Worm (Caenorhabditis elegans) whole organism, early embryonic: ENCODE measurements around the gene C50B8.6.

Experiments used
- B0310.2 ChIP-seq: sonication (generic microtip); optimal IDR thresholded peaks from 2 replicates; lab custom pipeline; 2016; ENCODE audit warnings: mild to moderate bottlenecking, missing genetic modification characterization, missing compliant biosample characterization
- F13C5.2 ChIP-seq: sonication (generic microtip); optimal IDR thresholded peaks from 2 replicates; lab custom pipeline; 2017; ENCODE audit warnings: mild to moderate bottlenecking, missing genetic modification characterization, inconsistent platforms, missing compliant biosample characterization
- aly-1 ChIP-seq: sonication (generic microtip); optimal IDR thresholded peaks from 2 replicates; lab custom pipeline; 2016; ENCODE audit warnings: missing genetic modification characterization, missing compliant biosample characterization
- ama-1 ChIP-seq: fragments of 150-350 bp; optimal IDR thresholded peaks from 2 replicates; lab custom pipeline; 2014
- ceh-13 ChIP-seq: fragments of 200-800 bp; sonication (Bioruptor generic); optimal IDR thresholded peaks from 2 replicates; lab custom pipeline; 2018; ENCODE audit warnings: mild to moderate bottlenecking, missing genetic modification characterization, missing compliant biosample characterization
- ceh-36 ChIP-seq: sonication (generic microtip); optimal IDR thresholded peaks from 2 replicates; lab custom pipeline; 2016; ENCODE audit warnings: missing genetic modification characterization, inconsistent platforms, missing compliant biosample characterization
- ets-7 ChIP-seq: sonication (generic microtip); optimal IDR thresholded peaks from 2 replicates; lab custom pipeline; 2016; ENCODE audit warnings: missing genotype, missing genetic modification characterization, missing compliant biosample characterization
- flt-1 ChIP-seq: fragments of 200-800 bp; sonication (Bioruptor generic); IDR thresholded peaks from 2 replicates; pipeline ENCODE4 v1.3.6; 2022; ENCODE audit warnings: missing genetic modification characterization, missing compliant biosample characterization
- hmbx-1 ChIP-seq: sonication (generic microtip); optimal IDR thresholded peaks from 2 replicates; lab custom pipeline; 2016; ENCODE audit warnings: mild to moderate bottlenecking, missing genetic modification characterization, missing compliant biosample characterization
- hmg-4 ChIP-seq: fragments of 200-800 bp; sonication (Bioruptor generic); optimal IDR thresholded peaks from 2 replicates; lab custom pipeline; 2018; ENCODE audit warnings: mild to moderate bottlenecking, missing genetic modification characterization, missing compliant biosample characterization
- hnd-1 ChIP-seq: sonication (generic microtip); optimal IDR thresholded peaks from 2 replicates; lab custom pipeline; 2016; ENCODE audit warnings: missing genetic modification characterization, missing compliant biosample characterization
- pes-1 ChIP-seq: fragments of 200-800 bp; sonication (Bioruptor generic); IDR thresholded peaks from 2 replicates; pipeline ENCODE4 v1.3.6; 2022; ENCODE audit warnings: missing genetic modification reagents, missing genetic modification characterization, missing compliant biosample characterization
- scrt-1 ChIP-seq: fragments of 200-800 bp; sonication (Bioruptor generic); IDR thresholded peaks from 2 replicates; pipeline ENCODE4 v1.3.6; 2022; ENCODE audit warnings: missing genetic modification characterization, missing compliant biosample characterization
- sea-1 ChIP-seq: fragments of 200-800 bp; sonication (Bioruptor generic); conservative IDR thresholded peaks from 2 replicates; pipeline ENCODE4 v1.3.6; 2022; ENCODE audit warnings: missing genetic modification characterization, missing compliant biosample characterization
- tbx-11 ChIP-seq: fragments of 200-800 bp; sonication (Bioruptor generic); IDR thresholded peaks from 2 replicates; pipeline ENCODE4 v1.3.6; 2022; ENCODE audit warnings: missing genetic modification characterization, missing compliant biosample characterization
- tbx-37 ChIP-seq: fragments of 200-800 bp; sonication (Bioruptor generic); conservative IDR thresholded peaks from 2 replicates; pipeline ENCODE4 v1.3.6; 2022; ENCODE audit warnings: missing genetic modification reagents, missing genetic modification characterization, missing compliant biosample characterization
- tra-4 ChIP-seq: sonication (generic microtip); optimal IDR thresholded peaks from 2 replicates; lab custom pipeline; 2017; ENCODE audit warnings: missing genetic modification characterization, missing compliant biosample characterization

Gene C50B8.6

ce11 chrV:13568533-13568932 lies 10.2 kb upstream of the C50B8.6 start, which contains the start of the genes nuaf-1 and bir-2:
TSS of gene nuaf-1 (minus strand) at chrV:13568630.
TSS of gene bir-2 (plus strand) at chrV:13568850.
- TF ChIP-seq tbx-11: no peak
- no peak for TF ChIP-seq hmg-4
- TF ChIP-seq sea-1: no peak
- TF ChIP-seq scrt-1 (GFP tag; lab: Robert Waterston, UW): no peak
- TF ChIP-seq ceh-13: no peak
- no peak for TF ChIP-seq ama-1 (lab: Kevin White, UChicago)
- TF ChIP-seq tbx-37 (GFP tag; lab: Robert Waterston, UW): no peak
- no peak for TF ChIP-seq hnd-1
- no peak for TF ChIP-seq pes-1
- TF ChIP-seq F13C5.2 (tag; lab: Kevin White, UChicago): no peak

- TF ChIP-seq scrt-1 (GFP tag; lab: Robert Waterston, UW) (no peak), ceh-36 (tag; lab: Kevin White, UChicago) (no peak), tra-4 (no peak), hmbx-1 (tag; lab: Kevin White, UChicago) (no peak), F13C5.2 (tag; lab: Kevin White, UChicago) (no peak), flt-1 (GFP tag; lab: Robert Waterston, UW) (no peak), tbx-37 (GFP tag; lab: Robert Waterston, UW) (no peak), sea-1 (no peak), ceh-13 (no peak), ama-1 (lab: Kevin White, UChicago) (no peak), pes-1 (no peak), B0310.2 (tag; lab: Kevin White, UChicago) (no peak), hmg-4 (no peak), tbx-11 (no peak), ets-7 (tag; lab: Kevin White, UChicago) (no peak), aly-1 (tag; lab: Kevin White, UChicago) (no peak), hnd-1 (no peak)
Observed at ce11 chrV:13571714-13572258, 7.0 kb upstream of the C50B8.6 start, which contains the start of gene C50B8.4. TSS of gene C50B8.4 (plus strand) at chrV:13572012.

ce11 chrV:13575866-13576265 lies 2.9 kb upstream of the C50B8.6 start:
- TF ChIP-seq pes-1: no peak
- no peak for TF ChIP-seq scrt-1 (GFP tag; lab: Robert Waterston, UW)
- TF ChIP-seq tra-4: no peak
- TF ChIP-seq hmbx-1 (tag; lab: Kevin White, UChicago): no peak
- no peak for TF ChIP-seq tbx-37 (GFP tag; lab: Robert Waterston, UW)
- no peak for TF ChIP-seq ama-1 (lab: Kevin White, UChicago)
- no peak for TF ChIP-seq hmg-4
- TF ChIP-seq flt-1 (GFP tag; lab: Robert Waterston, UW): no peak
- TF ChIP-seq B0310.2 (tag; lab: Kevin White, UChicago): no peak
- no peak for TF ChIP-seq ets-7 (tag; lab: Kevin White, UChicago)
- no peak for TF ChIP-seq aly-1 (tag; lab: Kevin White, UChicago)
- TF ChIP-seq ceh-36 (tag; lab: Kevin White, UChicago): no peak
- no peak for TF ChIP-seq tbx-11
- no peak for TF ChIP-seq F13C5.2 (tag; lab: Kevin White, UChicago)
- no peak for TF ChIP-seq ceh-13
- TF ChIP-seq sea-1: no peak
- TF ChIP-seq hnd-1: no peak

ce11 chrV:13576828-13577227 lies 1.9 kb upstream of the C50B8.6 start:
- TF ChIP-seq aly-1 (tag; lab: Kevin White, UChicago): no peak
- TF ChIP-seq ceh-13: no peak
- TF ChIP-seq ceh-36 (tag; lab: Kevin White, UChicago): no peak
- TF ChIP-seq B0310.2 (tag; lab: Kevin White, UChicago): no peak
- no peak for TF ChIP-seq tbx-11
- no peak for TF ChIP-seq sea-1
- TF ChIP-seq ama-1 (lab: Kevin White, UChicago): no peak
- no peak for TF ChIP-seq F13C5.2 (tag; lab: Kevin White, UChicago)
- no peak for TF ChIP-seq ets-7 (tag; lab: Kevin White, UChicago)
- TF ChIP-seq hmbx-1 (tag; lab: Kevin White, UChicago): no peak
- no peak for TF ChIP-seq hnd-1
- no peak for TF ChIP-seq tra-4
- TF ChIP-seq pes-1: no peak
- no peak for TF ChIP-seq tbx-37 (GFP tag; lab: Robert Waterston, UW)
- no peak for TF ChIP-seq scrt-1 (GFP tag; lab: Robert Waterston, UW)
- TF ChIP-seq flt-1 (GFP tag; lab: Robert Waterston, UW): no peak
- TF ChIP-seq hmg-4: no peak

- TF ChIP-seq B0310.2 (tag; lab: Kevin White, UChicago) (no peak), tbx-37 (GFP tag; lab: Robert Waterston, UW) (no peak), sea-1 (no peak), ceh-36 (tag; lab: Kevin White, UChicago) (no peak), ceh-13 (no peak), ets-7 (tag; lab: Kevin White, UChicago) (no peak), flt-1 (GFP tag; lab: Robert Waterston, UW) (no peak), tra-4 (no peak), hmg-4 (no peak), F13C5.2 (tag; lab: Kevin White, UChicago) (no peak), aly-1 (tag; lab: Kevin White, UChicago) (no peak), hmbx-1 (tag; lab: Kevin White, UChicago) (no peak), ama-1 (lab: Kevin White, UChicago) (no peak), pes-1 (no peak), tbx-11 (no peak), hnd-1 (no peak)
Observed at ce11 chrV:13577463-13577862, 1.3 kb upstream of the C50B8.6 start.

ce11 chrV:13580696-13581095 lies 1.9 kb downstream of the C50B8.6 start, which contains the start of gene C50B8.5:
TSS of gene C50B8.5 (plus strand) at chrV:13580968.
- TF ChIP-seq ceh-36 (tag; lab: Kevin White, UChicago) (no peak), aly-1 (tag; lab: Kevin White, UChicago) (no peak), ets-7 (tag; lab: Kevin White, UChicago) (no peak)

ce11 chrV:13584484-13584883 lies 5.7 kb downstream of the C50B8.6 start, which contains the start of gene F53F4.1:
TSS of gene F53F4.1 (plus strand) at chrV:13584784.
- TF ChIP-seq pes-1 (no peak), flt-1 (GFP tag; lab: Robert Waterston, UW) (no peak), hmg-4 (no peak), ama-1 (lab: Kevin White, UChicago) (no peak), tbx-37 (GFP tag; lab: Robert Waterston, UW) (no peak), aly-1 (tag; lab: Kevin White, UChicago) (no peak), ceh-36 (tag; lab: Kevin White, UChicago) (no peak), F13C5.2 (tag; lab: Kevin White, UChicago) (no peak), B0310.2 (tag; lab: Kevin White, UChicago) (no peak), scrt-1 (GFP tag; lab: Robert Waterston, UW) (no peak)
